Worm (Caenorhabditis elegans) whole organism, L3 larva: ENCODE data around the gene ddr-1.

Source experiments
- ZK546.5 ChIP-seq: sonication (generic microtip); optimal IDR thresholded peaks from 2 replicates; lab custom pipeline; 2017; ENCODE audit warnings: missing biosample characterization, missing genetic modification characterization
- egl-27 ChIP-seq: sonication (generic microtip); optimal IDR thresholded peaks from 4 replicates; lab custom pipeline; 2017; ENCODE audit warnings: missing biosample characterization, missing genetic modification reagents, missing genetic modification characterization
- egl-5 ChIP-seq: fragments of 150-350 bp; optimal IDR thresholded peaks from 2 replicates; lab custom pipeline; 2017; ENCODE audit warnings: missing biosample characterization, missing genetic modification reagents, missing genetic modification characterization, inconsistent platforms
- elt-2 ChIP-seq: sonication (generic microtip); optimal IDR thresholded peaks from 2 replicates; lab custom pipeline; 2016; ENCODE audit warnings: missing genetic modification reagents, mild to moderate bottlenecking, missing genetic modification characterization, missing compliant biosample characterization
- elt-3 ChIP-seq, 3 experiments: fragments of 150-350 bp in 1 of 3; sonication (generic microtip) in 2 of 3; optimal IDR thresholded peaks; 2 replicates in 2 of 3; 4 replicates in 1 of 3; lab custom pipeline; 2014 to 2017; ENCODE audit warnings: missing biosample characterization in 3 of 3, missing genetic modification characterization in 3 of 3
- fkh-10 ChIP-seq: sonication (generic microtip); optimal IDR thresholded peaks from 2 replicates; lab custom pipeline; 2017; ENCODE audit warnings: missing biosample characterization, missing genetic modification reagents, missing genetic modification characterization
- nhr-237 ChIP-seq: fragments of 150-350 bp; optimal IDR thresholded peaks from 2 replicates; lab custom pipeline; 2014; ENCODE audit warnings: missing biosample characterization, missing genetic modification characterization
- nhr-28 ChIP-seq: fragments of 150-350 bp; optimal IDR thresholded peaks from 2 replicates; lab custom pipeline; 2014; ENCODE audit warnings: missing biosample characterization, missing genetic modification characterization
- nhr-67 ChIP-seq: fragments of 150-350 bp; optimal IDR thresholded peaks from 2 replicates; lab custom pipeline; 2014; ENCODE audit warnings: missing biosample characterization, missing genetic modification characterization
- nhr-77 ChIP-seq: fragments of 150-350 bp; optimal IDR thresholded peaks from 2 replicates; lab custom pipeline; 2014; ENCODE audit warnings: missing biosample characterization, missing genetic modification characterization
- unc-62 ChIP-seq: fragments of 150-350 bp; sonication (generic microtip); optimal IDR thresholded peaks from 4 replicates; lab custom pipeline; 2014; ENCODE audit warnings: missing biosample characterization, missing genetic modification reagents, missing genetic modification characterization
- ztf-11 ChIP-seq: fragments of 150-350 bp; optimal IDR thresholded peaks from 2 replicates; lab custom pipeline; 2014; ENCODE audit warnings: missing biosample characterization, missing genetic modification characterization

DNA sequence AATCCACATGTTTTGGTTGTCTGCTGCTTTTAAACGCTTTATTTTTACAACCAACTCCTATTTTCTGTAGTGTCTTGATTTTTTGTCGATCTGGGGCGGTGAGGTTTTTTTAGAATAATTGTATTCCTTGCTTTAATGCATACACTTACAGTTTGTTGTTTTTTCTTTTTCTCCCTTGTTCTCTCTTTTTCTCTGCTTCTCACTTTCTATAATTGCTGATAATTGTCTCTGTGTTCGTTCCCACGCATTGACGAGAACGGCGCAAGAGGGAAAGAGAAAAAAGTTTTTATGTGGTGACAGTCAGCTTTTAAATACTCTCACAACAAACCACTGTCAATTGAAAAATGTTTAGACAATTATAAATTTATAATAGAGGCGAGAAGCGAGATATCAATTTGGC, 2.3 kb upstream of the ddr-1 start:
- TF ChIP-seq nhr-237 (tag; lab: Kevin White, UChicago) (no peak), elt-2 (peak; percentile 31), unc-62 (GFP tag; lab: Kevin White, UChicago) (no peak), elt-3 (tag; optimal IDR thresholded peaks at IDR 0.05; lab: Kevin White, UChicago) (no peak), nhr-77 (tag; lab: Kevin White, UChicago) (no peak), ztf-11 (tag; lab: Kevin White, UChicago) (no peak), ZK546.5 (tag; lab: Kevin White, UChicago) (no peak), nhr-28 (tag; lab: Kevin White, UChicago) (no peak), egl-5 (no peak), nhr-67 (no peak), egl-27 (tag; lab: Kevin White, UChicago) (no peak), fkh-10 (no peak)
